Worm (Caenorhabditis elegans): ENCODE data around the gene nspc-20.

ce11 chrX:14534596-14534995 is 4.6 kb upstream of the nspc-20 start:
- TF ChIP-seq nhr-76 (tag; optimal IDR thresholded peaks at IDR 0.05) (no peak), lin-32 (GFP tag; optimal IDR thresholded peaks at IDR 0.05) (no peak), unc-62 (GFP tag; optimal IDR thresholded peaks at IDR 0.05) (no peak), snpc-4 (tag; optimal IDR thresholded peaks at IDR 0.05) (no peak), M03D4.4 (tag; optimal IDR thresholded peaks at IDR 0.05) (no peak)
